Worm (Caenorhabditis elegans) whole organism, early embryonic: Measurements from ENCODE around the gene F54F7.6.

Source experiments
- B0310.2 ChIP-seq: sonication (generic microtip); optimal IDR thresholded peaks from 2 replicates; lab custom pipeline; 2016; ENCODE audit warnings: mild to moderate bottlenecking, missing genetic modification characterization, missing compliant biosample characterization
- F13C5.2 ChIP-seq: sonication (generic microtip); optimal IDR thresholded peaks from 2 replicates; lab custom pipeline; 2017; ENCODE audit warnings: mild to moderate bottlenecking, missing genetic modification characterization, inconsistent platforms, missing compliant biosample characterization
- aly-1 ChIP-seq: sonication (generic microtip); optimal IDR thresholded peaks from 2 replicates; lab custom pipeline; 2016; ENCODE audit warnings: missing genetic modification characterization, missing compliant biosample characterization
- ama-1 ChIP-seq: fragments of 150-350 bp; optimal IDR thresholded peaks from 2 replicates; lab custom pipeline; 2014
- ceh-13 ChIP-seq: fragments of 200-800 bp; sonication (Bioruptor generic); optimal IDR thresholded peaks from 2 replicates; lab custom pipeline; 2018; ENCODE audit warnings: mild to moderate bottlenecking, missing genetic modification characterization, missing compliant biosample characterization
- ceh-36 ChIP-seq: sonication (generic microtip); optimal IDR thresholded peaks from 2 replicates; lab custom pipeline; 2016; ENCODE audit warnings: missing genetic modification characterization, inconsistent platforms, missing compliant biosample characterization
- ets-7 ChIP-seq: sonication (generic microtip); optimal IDR thresholded peaks from 2 replicates; lab custom pipeline; 2016; ENCODE audit warnings: missing genotype, missing genetic modification characterization, missing compliant biosample characterization
- flt-1 ChIP-seq: fragments of 200-800 bp; sonication (Bioruptor generic); IDR thresholded peaks from 2 replicates; pipeline ENCODE4 v1.3.6; 2022; ENCODE audit warnings: missing genetic modification characterization, missing compliant biosample characterization
- hmbx-1 ChIP-seq: sonication (generic microtip); optimal IDR thresholded peaks from 2 replicates; lab custom pipeline; 2016; ENCODE audit warnings: mild to moderate bottlenecking, missing genetic modification characterization, missing compliant biosample characterization
- hmg-4 ChIP-seq: fragments of 200-800 bp; sonication (Bioruptor generic); optimal IDR thresholded peaks from 2 replicates; lab custom pipeline; 2018; ENCODE audit warnings: mild to moderate bottlenecking, missing genetic modification characterization, missing compliant biosample characterization
- hnd-1 ChIP-seq: sonication (generic microtip); optimal IDR thresholded peaks from 2 replicates; lab custom pipeline; 2016; ENCODE audit warnings: missing genetic modification characterization, missing compliant biosample characterization
- pes-1 ChIP-seq: fragments of 200-800 bp; sonication (Bioruptor generic); IDR thresholded peaks from 2 replicates; pipeline ENCODE4 v1.3.6; 2022; ENCODE audit warnings: missing genetic modification reagents, missing genetic modification characterization, missing compliant biosample characterization
- scrt-1 ChIP-seq: fragments of 200-800 bp; sonication (Bioruptor generic); IDR thresholded peaks from 2 replicates; pipeline ENCODE4 v1.3.6; 2022; ENCODE audit warnings: missing genetic modification characterization, missing compliant biosample characterization
- sea-1 ChIP-seq: fragments of 200-800 bp; sonication (Bioruptor generic); conservative IDR thresholded peaks from 2 replicates; pipeline ENCODE4 v1.3.6; 2022; ENCODE audit warnings: missing genetic modification characterization, missing compliant biosample characterization
- tbx-11 ChIP-seq: fragments of 200-800 bp; sonication (Bioruptor generic); IDR thresholded peaks from 2 replicates; pipeline ENCODE4 v1.3.6; 2022; ENCODE audit warnings: missing genetic modification characterization, missing compliant biosample characterization
- tbx-37 ChIP-seq: fragments of 200-800 bp; sonication (Bioruptor generic); conservative IDR thresholded peaks from 2 replicates; pipeline ENCODE4 v1.3.6; 2022; ENCODE audit warnings: missing genetic modification reagents, missing genetic modification characterization, missing compliant biosample characterization
- tra-4 ChIP-seq: sonication (generic microtip); optimal IDR thresholded peaks from 2 replicates; lab custom pipeline; 2017; ENCODE audit warnings: missing genetic modification characterization, missing compliant biosample characterization

Gene F54F7.6

DNA sequence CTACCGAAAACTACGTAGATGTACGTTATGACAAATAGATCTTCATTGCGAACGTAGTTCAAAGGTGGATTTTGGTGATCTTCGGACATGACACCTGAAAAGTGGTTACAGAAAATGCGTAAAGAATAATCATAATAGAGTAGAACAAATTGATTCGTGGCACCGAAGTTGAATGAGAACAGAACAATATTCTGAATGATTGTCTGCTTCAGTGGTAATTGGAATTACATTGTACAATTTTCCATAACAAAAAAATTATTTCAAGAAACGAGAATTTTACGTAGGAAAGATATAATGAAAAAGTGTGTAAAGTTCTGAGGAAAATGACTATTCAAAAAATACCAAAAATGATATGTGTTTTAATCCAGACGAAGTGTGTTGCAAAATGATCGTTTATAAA is 37.5 kb downstream of the F54F7.6 start, which contains the start of gene Y62H9A.10:
Gene Y62H9A.10 (minus strand): TSS at position 101 of the 400 bp plus-strand sequence.
- no peak for TF ChIP-seq ama-1 (lab: Kevin White, UChicago)
- no peak for TF ChIP-seq ets-7 (tag; lab: Kevin White, UChicago)
- TF ChIP-seq tra-4 (tag; lab: Kevin White, UChicago) = no peak
- TF ChIP-seq scrt-1 (GFP tag; lab: Robert Waterston, UW) = no peak
- TF ChIP-seq hmbx-1 (tag; lab: Kevin White, UChicago) = no peak
- no peak for TF ChIP-seq sea-1 (GFP tag; lab: Robert Waterston, UW)

DNA sequence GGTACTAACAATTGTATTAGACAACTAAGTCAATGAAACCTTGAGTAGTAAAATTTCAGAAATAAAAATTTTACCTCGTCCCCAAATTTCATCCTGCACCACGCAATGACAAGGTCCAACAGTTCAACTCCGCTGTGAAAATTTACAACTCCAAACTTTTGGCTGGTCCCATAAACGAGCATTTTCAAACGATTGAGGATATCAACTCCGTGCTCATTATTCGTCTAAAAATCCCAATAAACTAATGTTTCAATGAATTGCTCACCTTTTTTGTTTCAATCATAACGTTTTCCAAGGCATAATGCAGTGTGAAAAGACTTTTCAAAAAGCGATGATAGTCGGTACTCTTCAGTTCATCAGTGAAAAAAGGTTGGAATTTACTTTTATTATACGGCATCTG is 41.4 kb downstream of the F54F7.6 start:
- TF ChIP-seq tbx-11 (GFP tag; lab: Robert Waterston, UW) (no peak), flt-1 (no peak), tra-4 (tag; lab: Kevin White, UChicago) (no peak), hmbx-1 (tag; lab: Kevin White, UChicago) (no peak), ceh-36 (tag; lab: Kevin White, UChicago) (no peak), hmg-4 (no peak)

- no peak for TF ChIP-seq ceh-13 (GFP tag; lab: Kevin White, UChicago)
- TF ChIP-seq ama-1 (lab: Kevin White, UChicago) = no peak
- TF ChIP-seq hmg-4 = no peak
These were observed 42.1 kb downstream of the F54F7.6 start, which contains the start of gene Y62H9A.11 for ce11 chrX:11907263-11907662. TSS of gene Y62H9A.11 (minus strand) at chrX:11907363.

DNA sequence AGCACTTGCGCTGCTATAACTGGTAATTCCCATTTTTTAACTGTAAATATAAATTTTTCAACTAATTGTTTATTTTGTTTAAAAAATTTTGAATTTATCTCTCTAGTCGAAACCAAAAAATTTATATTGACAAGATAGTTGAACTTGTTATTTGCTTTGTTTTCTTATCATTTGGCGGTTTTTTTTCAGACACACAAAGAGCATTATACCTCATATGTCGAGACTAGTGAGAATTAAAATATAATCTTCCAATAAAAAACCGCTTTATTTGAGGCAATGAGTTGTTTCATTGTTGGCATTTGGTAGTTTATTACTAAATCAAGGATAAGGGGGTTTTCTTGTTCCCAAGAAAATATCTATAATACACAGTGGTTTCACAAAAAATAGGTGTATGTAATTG is 43.0 kb downstream of the F54F7.6 start:
- no peak for TF ChIP-seq pes-1 (GFP tag; lab: Robert Waterston, UW)
- TF ChIP-seq ceh-13 (GFP tag; lab: Kevin White, UChicago) = no peak
- TF ChIP-seq hmbx-1 (tag; lab: Kevin White, UChicago) = no peak
- no peak for TF ChIP-seq ceh-36 (tag; lab: Kevin White, UChicago)
- no peak for TF ChIP-seq tbx-11 (GFP tag; lab: Robert Waterston, UW)
- TF ChIP-seq scrt-1 (GFP tag; lab: Robert Waterston, UW) = no peak
- TF ChIP-seq B0310.2 (tag; lab: Kevin White, UChicago) = no peak
- no peak for TF ChIP-seq sea-1 (GFP tag; lab: Robert Waterston, UW)
- no peak for TF ChIP-seq flt-1
- no peak for TF ChIP-seq ets-7 (tag; lab: Kevin White, UChicago)
- TF ChIP-seq tra-4 (tag; lab: Kevin White, UChicago) = no peak
- no peak for TF ChIP-seq F13C5.2 (tag; lab: Kevin White, UChicago)
- no peak for TF ChIP-seq ama-1 (lab: Kevin White, UChicago)

- TF ChIP-seq B0310.2 (tag; lab: Kevin White, UChicago) = no peak
- no peak for TF ChIP-seq scrt-1 (GFP tag; lab: Robert Waterston, UW)
- TF ChIP-seq tbx-37 (GFP tag; lab: Robert Waterston, UW) = no peak
- no peak for TF ChIP-seq ets-7 (tag; lab: Kevin White, UChicago)
- no peak for TF ChIP-seq ama-1 (lab: Kevin White, UChicago)
- no peak for TF ChIP-seq hmbx-1 (tag; lab: Kevin White, UChicago)
These were observed 44.0 kb downstream of the F54F7.6 start for ce11 chrX:11909168-11909567.

- TF ChIP-seq tbx-11 (GFP tag; lab: Robert Waterston, UW) = no peak
- no peak for TF ChIP-seq hmg-4
- no peak for TF ChIP-seq ceh-13 (GFP tag; lab: Kevin White, UChicago)
- no peak for TF ChIP-seq aly-1
- no peak for TF ChIP-seq pes-1 (GFP tag; lab: Robert Waterston, UW)
- TF ChIP-seq sea-1 (GFP tag; lab: Robert Waterston, UW) = no peak
- TF ChIP-seq ets-7 (tag; lab: Kevin White, UChicago) = no peak
- TF ChIP-seq ama-1 (lab: Kevin White, UChicago) = no peak
- no peak for TF ChIP-seq flt-1
These were observed 44.9 kb downstream of the F54F7.6 start, which contains the start of gene Y62H9A.15 for ce11 chrX:11910046-11910445. TSS of gene Y62H9A.15 (minus strand) at chrX:11910145.

DNA sequence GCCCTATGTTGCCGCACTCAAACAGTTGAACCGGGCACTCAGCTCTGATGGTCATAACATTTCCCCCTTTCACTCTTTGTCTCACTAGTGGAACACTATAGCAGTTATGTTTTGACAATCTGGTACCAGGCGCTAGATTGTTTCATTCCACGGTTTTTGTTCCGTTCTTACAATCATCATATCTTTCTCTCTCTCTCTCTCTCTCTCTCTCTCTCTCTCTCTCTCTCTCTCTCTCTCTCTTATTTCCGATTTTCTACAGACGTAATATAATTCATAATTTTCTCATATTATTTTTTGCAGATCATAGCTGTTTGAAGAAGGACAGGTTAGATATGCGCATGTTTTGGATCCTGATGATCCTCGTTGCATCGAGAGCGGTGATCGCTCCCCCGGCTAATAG is 48.6 kb downstream of the F54F7.6 start, which contains the start of gene Y62H9A.12:
Gene Y62H9A.12 (plus strand): TSS at position 301 of the 400 bp plus-strand sequence.
- TF ChIP-seq flt-1 (no peak), hnd-1 (tag; lab: Kevin White, UChicago) (no peak), ama-1 (lab: Kevin White, UChicago) (no peak), ets-7 (tag; lab: Kevin White, UChicago) (no peak), ceh-13 (GFP tag; lab: Kevin White, UChicago) (no peak)
